Worm (Caenorhabditis elegans): ENCODE measurements around the gene unc-41.

ce11 chrV:9984821-9985220 is 8.8 kb upstream of the unc-41 start:
- TF ChIP-seq flt-1 (GFP tag; IDR thresholded peaks at IDR 0.05): no peak
- TF ChIP-seq ref-1 (GFP tag; conservative IDR thresholded peaks at IDR 0.05): no peak
